Fruit fly (Drosophila melanogaster) whole organism, prepupa: ENCODE results near the gene VhaM9.7-b.
A peak's percentile ranks its signal among the peaks of the same experiment; 100 is the strongest.

Experiments
- Blimp-1 ChIP-seq: fragments of 200-800 bp; sonication (Bioruptor generic); optimal IDR thresholded peaks from 3 replicates; lab custom pipeline; 2017; ENCODE audit warnings: missing biosample characterization, missing genetic modification characterization, mild to moderate bottlenecking, moderate library complexity, missing genetic modification reagents
- CG11762 ChIP-seq: fragments of 200-800 bp; sonication (Bioruptor generic); optimal IDR thresholded peaks from 3 replicates; lab custom pipeline; 2016; ENCODE audit warnings: missing biosample characterization, missing genetic modification characterization; ENCODE audit not compliant: insufficient read depth
- CG11902 ChIP-seq: fragments of 200-800 bp; sonication (Bioruptor generic); optimal IDR thresholded peaks from 3 replicates; lab custom pipeline; 2016; ENCODE audit warnings: missing biosample characterization, missing genetic modification characterization
- CG1621 ChIP-seq: fragments of 200-800 bp; sonication (Bioruptor generic); optimal IDR thresholded peaks from 3 replicates; lab custom pipeline; 2018; ENCODE audit warnings: missing biosample characterization, mild to moderate bottlenecking, missing genetic modification characterization
- CG3032 ChIP-seq: fragments of 200-800 bp; optimal IDR thresholded peaks from 2 replicates; lab custom pipeline; 2019; ENCODE audit warnings: missing biosample characterization, mild to moderate bottlenecking, missing genetic modification characterization, moderate library complexity
- CG31627 ChIP-seq: fragments of 200-800 bp; sonication (Bioruptor generic); optimal IDR thresholded peaks from 3 replicates; lab custom pipeline; 2016; ENCODE audit warnings: missing biosample characterization, missing genetic modification characterization
- CG32006 ChIP-seq: fragments of 200-800 bp; sonication (Bioruptor generic); optimal IDR thresholded peaks from 3 replicates; lab custom pipeline; 2017; ENCODE audit warnings: missing biosample characterization, mild to moderate bottlenecking, missing genetic modification characterization
- CG34406 ChIP-seq: fragments of 200-800 bp; sonication (Bioruptor generic); optimal IDR thresholded peaks from 3 replicates; lab custom pipeline; 2016; ENCODE audit warnings: missing biosample characterization, missing genetic modification characterization
- CG4318 ChIP-seq: fragments of 200-800 bp; sonication (Bioruptor generic); optimal IDR thresholded peaks from 3 replicates; lab custom pipeline; 2017; ENCODE audit warnings: missing biosample characterization, mild to moderate bottlenecking, missing genetic modification characterization
- CG6808 ChIP-seq: fragments of 200-800 bp; sonication (Bioruptor generic); optimal IDR thresholded peaks from 3 replicates; lab custom pipeline; 2017; ENCODE audit warnings: missing biosample characterization, missing genetic modification characterization, mild to moderate bottlenecking, moderate library complexity, missing genetic modification reagents
- CG6854 ChIP-seq: fragments of 200-800 bp; sonication (Bioruptor generic); optimal IDR thresholded peaks from 2 replicates; lab custom pipeline; 2017; ENCODE audit warnings: missing biosample characterization, mild to moderate bottlenecking, missing genetic modification characterization
- CG7368 ChIP-seq: fragments of 200-800 bp; sonication (Bioruptor generic); optimal IDR thresholded peaks from 3 replicates; lab custom pipeline; 2016; ENCODE audit warnings: missing biosample characterization, missing genetic modification characterization
- CG8319 ChIP-seq: fragments of 200-800 bp; sonication (Bioruptor generic); optimal IDR thresholded peaks from 3 replicates; lab custom pipeline; 2016; ENCODE audit warnings: missing biosample characterization, missing genetic modification characterization
- CG8632 ChIP-seq: fragments of 200-800 bp; sonication (Bioruptor generic); optimal IDR thresholded peaks from 3 replicates; lab custom pipeline; 2016; ENCODE audit warnings: missing biosample characterization, missing genetic modification characterization
- CG9139 ChIP-seq: fragments of 200-800 bp; sonication (Bioruptor generic); optimal IDR thresholded peaks from 3 replicates; lab custom pipeline; 2017; ENCODE audit warnings: missing biosample characterization, mild to moderate bottlenecking, missing genetic modification characterization
- Eip78C ChIP-seq: fragments of 200-800 bp; sonication (Bioruptor generic); peaks from one replicate; lab custom pipeline; 2016; ENCODE audit warnings: missing biosample characterization, missing genetic modification characterization
- Eip93F ChIP-seq: fragments of 200-800 bp; sonication (Bioruptor generic); optimal IDR thresholded peaks from 2 replicates; lab custom pipeline; 2016; ENCODE audit warnings: missing biosample characterization, mild to moderate bottlenecking, missing genetic modification characterization
- Ets21C ChIP-seq: fragments of 200-800 bp; sonication (Bioruptor generic); optimal IDR thresholded peaks from 3 replicates; lab custom pipeline; 2016; ENCODE audit warnings: missing biosample characterization, missing genetic modification characterization
- Ets96B ChIP-seq: fragments of 200-800 bp; optimal IDR thresholded peaks from 2 replicates; lab custom pipeline; 2019; ENCODE audit warnings: missing biosample characterization, mild to moderate bottlenecking, missing genetic modification characterization, moderate library complexity
- Hr38 ChIP-seq: sonication (Bioruptor generic); optimal IDR thresholded peaks from 2 replicates; lab custom pipeline; 2016; ENCODE audit warnings: missing biosample characterization, missing genetic modification characterization
- Hr39 ChIP-seq: fragments of 200-800 bp; sonication (Bioruptor generic); optimal IDR thresholded peaks from 2 replicates; lab custom pipeline; 2016; ENCODE audit warnings: missing biosample characterization, missing genetic modification characterization
- Hr4 ChIP-seq: fragments of 200-800 bp; sonication (Bioruptor generic); optimal IDR thresholded peaks from 3 replicates; lab custom pipeline; 2016; ENCODE audit warnings: missing biosample characterization, missing genetic modification characterization
- Lpt ChIP-seq: fragments of 200-800 bp; sonication (Bioruptor generic); optimal IDR thresholded peaks from 3 replicates; lab custom pipeline; 2016; ENCODE audit warnings: missing biosample characterization, missing genetic modification characterization
- Met ChIP-seq: fragments of 200-800 bp; sonication (Bioruptor generic); optimal IDR thresholded peaks from 3 replicates; lab custom pipeline; 2016; ENCODE audit warnings: missing biosample characterization, missing genetic modification characterization
- OdsH ChIP-seq: fragments of 200-800 bp; sonication (Bioruptor generic); optimal IDR thresholded peaks from 3 replicates; lab custom pipeline; 2016; ENCODE audit warnings: missing biosample characterization, missing genetic modification characterization
- Sox102F ChIP-seq: fragments of 200-800 bp; sonication (Bioruptor generic); optimal IDR thresholded peaks from 2 replicates; lab custom pipeline; 2016; ENCODE audit warnings: missing biosample characterization, mild to moderate bottlenecking, missing genetic modification characterization
- Sox14 ChIP-seq: fragments of 200-800 bp; sonication (Bioruptor generic); optimal IDR thresholded peaks from 3 replicates; lab custom pipeline; 2016; ENCODE audit warnings: missing biosample characterization, missing genetic modification characterization
- Sox15 ChIP-seq: fragments of 200-800 bp; sonication (Bioruptor generic); optimal IDR thresholded peaks from 3 replicates; lab custom pipeline; 2016; ENCODE audit warnings: missing biosample characterization, missing genetic modification characterization
- cyc ChIP-seq: fragments of 200-800 bp; sonication (Bioruptor generic); optimal IDR thresholded peaks from 3 replicates; lab custom pipeline; 2016; ENCODE audit warnings: missing biosample characterization, missing genetic modification characterization
- dsx ChIP-seq: fragments of 200-800 bp; optimal IDR thresholded peaks from 3 replicates; lab custom pipeline; 2019; ENCODE audit warnings: missing biosample characterization, mild to moderate bottlenecking, missing genetic modification characterization, moderate library complexity; ENCODE audit not compliant: poor library complexity, severe bottlenecking
- eg ChIP-seq: fragments of 200-800 bp; sonication (Bioruptor generic); IDR thresholded peaks from 3 replicates; pipeline ENCODE4 v1.3.6; 2022; ENCODE audit warnings: missing biosample characterization, missing genetic modification characterization
- fd85E ChIP-seq: fragments of 200-800 bp; sonication (Bioruptor generic); optimal IDR thresholded peaks from 3 replicates; lab custom pipeline; 2016; ENCODE audit warnings: missing biosample characterization, missing genetic modification characterization
- fkh ChIP-seq: fragments of 200-800 bp; sonication (Bioruptor generic); optimal IDR thresholded peaks from 3 replicates; lab custom pipeline; 2017; ENCODE audit warnings: missing biosample characterization, mild to moderate bottlenecking, missing genetic modification characterization, moderate library complexity
- lz ChIP-seq: fragments of 200-800 bp; sonication (Bioruptor generic); optimal IDR thresholded peaks from 3 replicates; lab custom pipeline; 2016; ENCODE audit warnings: missing biosample characterization, missing genetic modification characterization
- net ChIP-seq: fragments of 200-800 bp; sonication (Bioruptor generic); optimal IDR thresholded peaks from 3 replicates; lab custom pipeline; 2016; ENCODE audit warnings: missing biosample characterization, missing genetic modification characterization
- pdm3 ChIP-seq: fragments of 200-800 bp; sonication (Bioruptor generic); optimal IDR thresholded peaks from 3 replicates; lab custom pipeline; 2016; ENCODE audit warnings: missing biosample characterization, missing genetic modification characterization
- salr ChIP-seq, 2 experiments: fragments of 200-800 bp; sonication (Bioruptor generic); optimal IDR thresholded peaks; 3 replicates each; lab custom pipeline; 2016 to 2018; ENCODE audit warnings: missing biosample characterization in 2 of 2, missing genetic modification characterization in 2 of 2, mild to moderate bottlenecking in 1 of 2
- ss ChIP-seq, 2 experiments: fragments of 200-800 bp; sonication (Bioruptor generic); optimal IDR thresholded peaks; 2 replicates in 1 of 2; 3 replicates in 1 of 2; lab custom pipeline; 2017 to 2018; ENCODE audit warnings: mild to moderate bottlenecking in 2 of 2, missing biosample characterization in 2 of 2, missing genetic modification characterization in 2 of 2, moderate library complexity in 1 of 2
- svp ChIP-seq: fragments of 200-800 bp; sonication (Bioruptor generic); peaks from one replicate; lab custom pipeline; 2016; ENCODE audit warnings: missing biosample characterization, missing genetic modification characterization
- topi ChIP-seq: fragments of 200-800 bp; sonication (Bioruptor generic); optimal IDR thresholded peaks from 3 replicates; lab custom pipeline; 2016; ENCODE audit warnings: missing biosample characterization, missing genetic modification characterization
- vri ChIP-seq: fragments of 200-800 bp; sonication (Bioruptor generic); optimal IDR thresholded peaks from 3 replicates; lab custom pipeline; 2016; ENCODE audit warnings: missing biosample characterization, mild to moderate bottlenecking, missing genetic modification characterization

Gene VhaM9.7-b

dm6 chr3L:21490486-21490885, 49.2 kb upstream of the VhaM9.7-b start, which contains the start of gene Neu2:
Gene Neu2 (minus strand): TSS chr3L:21490586.
- no peak for TF ChIP-seq CG34406 (GFP tag; lab: Kevin White, UChicago)

dm6 chr3L:21492723-21493316, 46.8 kb upstream of the VhaM9.7-b start, which contains the start of the genes CG7202 and CG7519:
Gene CG7202 (minus strand): TSS chr3L:21492773.
Gene CG7519 (plus strand): TSS chr3L:21493083.
- TF ChIP-seq fd85E (no peak), CG34406 (GFP tag; lab: Kevin White, UChicago) (no peak), dsx (GFP tag; lab: Kevin White, UChicago) (peak; percentile 90), fkh (GFP tag; lab: Kevin White, UChicago) (peak; percentile 77), CG4318 (no peak), Eip93F (GFP tag; lab: Kevin White, UChicago) (no peak), CG6808 (no peak), vri (GFP tag; lab: Kevin White, UChicago) (no peak), Sox15 (GFP tag; lab: Kevin White, UChicago) (no peak), Met (no peak), Lpt (no peak), ss (GFP tag; optimal IDR thresholded peaks at IDR 0.05; lab: Kevin White, UChicago) (no peak)

dm6 chr3L:21496502-21496864, 43.2 kb upstream of the VhaM9.7-b start:
- no peak for TF ChIP-seq dsx (GFP tag; lab: Kevin White, UChicago)
- no peak for TF ChIP-seq OdsH (GFP tag; lab: Kevin White, UChicago)
- no peak for TF ChIP-seq topi
- TF ChIP-seq CG6854 (GFP tag; lab: Kevin White, UChicago): no peak
- TF ChIP-seq CG7368: no peak
- no peak for TF ChIP-seq Lpt
- no peak for TF ChIP-seq Blimp-1 (GFP tag; lab: Kevin White, UChicago)
- no peak for TF ChIP-seq CG3032 (tag; lab: Kevin White, UChicago)
- no peak for TF ChIP-seq CG8319 (GFP tag; lab: Kevin White, UChicago)
- TF ChIP-seq pdm3 (GFP tag; lab: Kevin White, UChicago): no peak
- no peak for TF ChIP-seq Eip93F (GFP tag; lab: Kevin White, UChicago)
- TF ChIP-seq, all 60 proteins: peak for 0

- peak; percentile 29 for TF ChIP-seq cyc (GFP tag; lab: Kevin White, UChicago)
- peak; percentile 57 for TF ChIP-seq CG7368
- peak; percentile 36 for TF ChIP-seq CG1621
- peak; percentile 80 for TF ChIP-seq CG3032 (tag; lab: Kevin White, UChicago)
- TF ChIP-seq salr (GFP tag; optimal IDR thresholded peaks at IDR 0.05; lab: Kevin White, UChicago): no peak
- no peak for TF ChIP-seq Hr39
- peak; percentile 89 for TF ChIP-seq Eip78C (GFP tag; lab: Kevin White, UChicago)
- peak; percentile 85 for TF ChIP-seq Sox14 (GFP tag; lab: Kevin White, UChicago)
- peak; percentile 76 for TF ChIP-seq OdsH (GFP tag; lab: Kevin White, UChicago)
- TF ChIP-seq net: peak; percentile 72
- peak; percentile 10 for TF ChIP-seq fd85E
- TF ChIP-seq CG31627 (GFP tag; lab: Kevin White, UChicago): peak; percentile 2
- peak; percentile 42 for TF ChIP-seq CG11902 (GFP tag; lab: Kevin White, UChicago)
- peak; percentile 80 for TF ChIP-seq CG6808
- no peak for TF ChIP-seq Sox102F (GFP tag; lab: Kevin White, UChicago)
- TF ChIP-seq ss (GFP tag; optimal IDR thresholded peaks at IDR 0.05; lab: Kevin White, UChicago): peak in 1 of 2 experiments; percentile 84
- peak; percentile 80 for TF ChIP-seq eg (GFP tag; lab: Robert Waterston, UW)
- peak; percentile 44 for TF ChIP-seq CG8319 (GFP tag; lab: Kevin White, UChicago)
- TF ChIP-seq CG8632: peak; percentile 91
- TF ChIP-seq Met: peak; percentile 59
- TF ChIP-seq CG11762 (GFP tag; lab: Kevin White, UChicago): peak; percentile 76
- peak; percentile 28 for TF ChIP-seq fkh (GFP tag; lab: Kevin White, UChicago)
- TF ChIP-seq Hr4: no peak
- peak; percentile 5 for TF ChIP-seq Ets21C (GFP tag; lab: Kevin White, UChicago)
- TF ChIP-seq CG9139 (GFP tag; lab: Kevin White, UChicago): peak; percentile 57
- TF ChIP-seq Sox15 (GFP tag; lab: Kevin White, UChicago): peak; percentile 27
- TF ChIP-seq CG32006 (GFP tag; lab: Kevin White, UChicago): peak; percentile 92
- TF ChIP-seq lz (GFP tag; lab: Kevin White, UChicago): peak; percentile 33
- TF ChIP-seq topi: peak; percentile 45
- TF ChIP-seq svp (GFP tag; lab: Kevin White, UChicago): no peak
- TF ChIP-seq Hr38 (GFP tag; lab: Kevin White, UChicago): no peak
- peak; percentile 56 for TF ChIP-seq CG6854 (GFP tag; lab: Kevin White, UChicago)
- TF ChIP-seq Ets96B: peak; percentile 82
Measured at dm6 chr3L:21496865-21497634, 42.6 kb upstream of the VhaM9.7-b start, which contains the start of gene Hr78. Gene Hr78 (minus strand): TSS chr3L:21497494.
